Fruit fly (Drosophila melanogaster) whole organism, prepupa: ENCODE measurements around the gene CG15878.

ENCODE experiments used
- Blimp-1 ChIP-seq: fragments of 200-800 bp; sonication (Bioruptor generic); optimal IDR thresholded peaks from 3 replicates; lab custom pipeline; 2017; ENCODE audit warnings: missing biosample characterization, missing genetic modification characterization, mild to moderate bottlenecking, moderate library complexity, missing genetic modification reagents
- CG9139 ChIP-seq: fragments of 200-800 bp; sonication (Bioruptor generic); optimal IDR thresholded peaks from 3 replicates; lab custom pipeline; 2017; ENCODE audit warnings: missing biosample characterization, mild to moderate bottlenecking, missing genetic modification characterization
- Eip75B ChIP-seq: fragments of 200-800 bp; sonication (Bioruptor generic); optimal IDR thresholded peaks from 3 replicates; lab custom pipeline; 2016; ENCODE audit warnings: missing biosample characterization, missing genetic modification characterization
- Eip93F ChIP-seq: fragments of 200-800 bp; sonication (Bioruptor generic); optimal IDR thresholded peaks from 2 replicates; lab custom pipeline; 2016; ENCODE audit warnings: missing biosample characterization, mild to moderate bottlenecking, missing genetic modification characterization
- Met ChIP-seq: fragments of 200-800 bp; sonication (Bioruptor generic); optimal IDR thresholded peaks from 3 replicates; lab custom pipeline; 2016; ENCODE audit warnings: missing biosample characterization, missing genetic modification characterization
- Sox15 ChIP-seq: fragments of 200-800 bp; sonication (Bioruptor generic); optimal IDR thresholded peaks from 3 replicates; lab custom pipeline; 2016; ENCODE audit warnings: missing biosample characterization, missing genetic modification characterization
- esn ChIP-seq: fragments of 200-800 bp; sonication (Bioruptor generic); optimal IDR thresholded peaks from 2 replicates; lab custom pipeline; 2016; ENCODE audit warnings: missing biosample characterization, mild to moderate bottlenecking, missing genetic modification characterization, moderate library complexity
- fkh ChIP-seq: fragments of 200-800 bp; sonication (Bioruptor generic); optimal IDR thresholded peaks from 3 replicates; lab custom pipeline; 2017; ENCODE audit warnings: missing biosample characterization, mild to moderate bottlenecking, missing genetic modification characterization, moderate library complexity
- svp ChIP-seq: fragments of 200-800 bp; sonication (Bioruptor generic); peaks from one replicate; lab custom pipeline; 2016; ENCODE audit warnings: missing biosample characterization, missing genetic modification characterization

dm6 chr3L:2191994-2192450 is 20.3 kb downstream of the CG15878 start, which contains the start of gene CG5707:
- TF ChIP-seq Blimp-1 (GFP tag; lab: Kevin White, UChicago), result no peak
- no peak for TF ChIP-seq CG9139 (GFP tag; lab: Kevin White, UChicago)
- TF ChIP-seq Eip75B, result no peak
- TF ChIP-seq Eip93F, result no peak
- no peak for TF ChIP-seq svp
- TF ChIP-seq esn, result no peak
- TF ChIP-seq Met (GFP tag; lab: Kevin White, UChicago), result no peak
- TF ChIP-seq Sox15, result no peak
- no peak for TF ChIP-seq fkh
